Fruit fly (Drosophila melanogaster): Measurements from ENCODE around the gene muc.

Gene muc

DNA sequence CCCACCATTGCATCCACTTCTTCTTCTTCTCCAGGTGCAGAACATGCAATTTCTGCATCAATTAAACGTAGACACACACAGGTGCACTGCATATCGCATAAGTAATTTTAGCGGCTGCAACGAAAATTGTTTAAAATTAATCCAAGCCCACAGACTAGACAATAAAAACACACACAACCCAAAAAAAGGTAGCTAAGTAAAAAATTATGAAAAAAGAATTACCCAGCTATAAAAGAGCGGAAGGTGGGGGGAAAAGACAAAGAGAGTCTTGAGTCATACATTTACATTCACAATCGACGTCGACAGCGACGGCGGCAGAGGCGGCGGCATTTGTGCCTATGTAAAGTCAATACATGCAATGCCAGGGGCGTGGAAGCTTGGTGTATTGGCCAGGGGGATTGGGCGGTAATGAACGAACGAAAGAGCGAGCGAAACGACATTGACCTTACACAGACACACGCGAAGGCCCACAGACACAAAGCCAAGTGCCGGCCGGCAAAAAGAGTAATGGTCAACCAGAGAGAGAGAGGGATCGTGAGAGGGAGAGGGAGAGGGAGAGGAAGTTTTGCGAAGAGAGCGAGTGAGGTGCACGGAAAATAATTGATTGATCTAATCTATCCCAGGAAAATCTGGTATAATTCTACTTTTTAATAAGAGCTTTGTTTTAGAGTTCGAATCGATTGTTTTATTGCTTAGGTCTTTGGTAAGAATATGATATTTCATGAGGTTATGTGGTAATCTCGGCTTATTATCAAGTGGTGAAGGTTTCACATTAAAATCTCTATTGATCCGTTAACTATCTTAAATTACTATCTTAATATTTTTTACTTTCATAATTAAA lies 8.3 kb upstream of the muc start (continued):
- no peak for TF ChIP-seq fru (optimal IDR thresholded peaks at IDR 0.05)
- 0 out of 3 replicates have a peak, but pooled peaks have one; percentile 14 for TF ChIP-seq tgo (GFP tag; IDR thresholded peaks at IDR 0.05)
- TF ChIP-seq Trl (optimal IDR thresholded peaks at IDR 0.05) = peak; percentile 83 to 84
- TF ChIP-seq Trl (GFP tag; optimal IDR thresholded peaks at IDR 0.05) = no peak
- no peak for TF ChIP-seq CG30020 (tag; optimal IDR thresholded peaks at IDR 0.05)
- TF ChIP-seq br (optimal IDR thresholded peaks at IDR 0.05) = no peak
- TF ChIP-seq slp2 (GFP tag; optimal IDR thresholded peaks at IDR 0.05) = no peak
- no peak for TF ChIP-seq CG9817 (tag; optimal IDR thresholded peaks at IDR 0.05)
- TF ChIP-seq CG10979 (tag; optimal IDR thresholded peaks at IDR 0.05) = no peak
- no peak for TF ChIP-seq abd-A (tag; optimal IDR thresholded peaks at IDR 0.05)
- no peak for TF ChIP-seq CG10267 (tag; optimal IDR thresholded peaks at IDR 0.05)
- TF ChIP-seq CG2199 (GFP tag; IDR thresholded peaks at IDR 0.05) = no peak
- no peak for TF ChIP-seq CkIIα-i1 (GFP tag; IDR thresholded peaks at IDR 0.05)
- no peak for TF ChIP-seq Opbp (GFP tag; IDR thresholded peaks at IDR 0.05; ENCODE audit: partially characterized antibody)
- no peak for TF ChIP-seq CG10543 (GFP tag; optimal IDR thresholded peaks at IDR 0.05)
- no peak for TF ChIP-seq CG6272 (GFP tag; IDR thresholded peaks at IDR 0.05)
- TF ChIP-seq cg (GFP tag; optimal IDR thresholded peaks at IDR 0.05) = peak; percentile 74
- TF ChIP-seq CG7963 (GFP tag; IDR thresholded peaks at IDR 0.05; ENCODE audit: partially characterized antibody) = no peak
- TF ChIP-seq pb (GFP tag; optimal IDR thresholded peaks at IDR 0.05) = no peak
- TF ChIP-seq danr (GFP tag; IDR thresholded peaks at IDR 0.05) = no peak
- no peak for TF ChIP-seq Deaf1 (tag; optimal IDR thresholded peaks at IDR 0.05)
- TF ChIP-seq C15 (GFP tag; IDR thresholded peaks at IDR 0.05) = no peak
- peak; percentile 61 for TF ChIP-seq yki (optimal IDR thresholded peaks at IDR 0.05)
- no peak for TF ChIP-seq Hr3 (GFP tag; optimal IDR thresholded peaks at IDR 0.05)
- TF ChIP-seq crp (GFP tag; optimal IDR thresholded peaks at IDR 0.05) = no peak
- TF ChIP-seq toy (GFP tag; IDR thresholded peaks at IDR 0.05) = no peak
- no peak for TF ChIP-seq CG4404 (GFP tag; IDR thresholded peaks at IDR 0.05)
- TF ChIP-seq Bgb (GFP tag; IDR thresholded peaks at IDR 0.05; ENCODE audit: partially characterized antibody) = no peak
- TF ChIP-seq CG1603 (tag; optimal IDR thresholded peaks at IDR 0.05) = no peak
- peak in 1 of 2 experiments; percentile 87 for TF ChIP-seq Hr78 (GFP tag; optimal IDR thresholded peaks at IDR 0.05)
- no peak for TF ChIP-seq CG2678 (tag; optimal IDR thresholded peaks at IDR 0.05)
- TF ChIP-seq CG31365 (tag; optimal IDR thresholded peaks at IDR 0.05) = no peak
- no peak for TF ChIP-seq grn (GFP tag; optimal IDR thresholded peaks at IDR 0.05)
- no peak for TF ChIP-seq CG9876 (GFP tag; optimal IDR thresholded peaks at IDR 0.05)
- TF ChIP-seq CG33557 (GFP tag; optimal IDR thresholded peaks at IDR 0.05) = no peak
- TF ChIP-seq al (GFP tag; IDR thresholded peaks at IDR 0.05) = no peak
- no peak for TF ChIP-seq CG11093 (GFP tag; IDR thresholded peaks at IDR 0.05)
- no peak for TF ChIP-seq kah (GFP tag; optimal IDR thresholded peaks at IDR 0.05)
- TF ChIP-seq CG11085 (GFP tag; IDR thresholded peaks at IDR 0.05) = no peak
- peak; percentile 9 for TF ChIP-seq CG15479 (GFP tag; optimal IDR thresholded peaks at IDR 0.05)
- TF ChIP-seq schlank (tag; optimal IDR thresholded peaks at IDR 0.05) = no peak
- no peak for TF ChIP-seq CG8290 (GFP tag; optimal IDR thresholded peaks at IDR 0.05)
- peak in 1 of 2 experiments; percentile 20 for TF ChIP-seq CG8290 (tag; optimal IDR thresholded peaks at IDR 0.05)
- no peak for TF ChIP-seq CG17385 (GFP tag; optimal IDR thresholded peaks at IDR 0.05)
- TF ChIP-seq dmrt11E (tag; optimal IDR thresholded peaks at IDR 0.05) = no peak
- no peak for TF ChIP-seq bowl (GFP tag; IDR thresholded peaks at IDR 0.05)
- no peak for TF ChIP-seq H2.0 (GFP tag; IDR thresholded peaks at IDR 0.05)
- TF ChIP-seq sima (GFP tag; optimal IDR thresholded peaks at IDR 0.05) = no peak
- no peak for TF ChIP-seq CG15601 (tag; optimal IDR thresholded peaks at IDR 0.05)
- no peak for TF ChIP-seq sr (GFP tag; IDR thresholded peaks at IDR 0.05)
- no peak for TF ChIP-seq CG4730 (GFP tag; IDR thresholded peaks at IDR 0.05)

Data from whole organism, embryonic.